Fruit fly (Drosophila melanogaster) whole organism, prepupa: ENCODE data around the gene CG5787.

Source experiments
- CG32006 ChIP-seq: fragments of 200-800 bp; sonication (Bioruptor generic); optimal IDR thresholded peaks from 3 replicates; lab custom pipeline; 2017; ENCODE audit warnings: missing biosample characterization, mild to moderate bottlenecking, missing genetic modification characterization
- CG4318 ChIP-seq: fragments of 200-800 bp; sonication (Bioruptor generic); optimal IDR thresholded peaks from 3 replicates; lab custom pipeline; 2017; ENCODE audit warnings: missing biosample characterization, mild to moderate bottlenecking, missing genetic modification characterization
- Eip75B ChIP-seq: fragments of 200-800 bp; sonication (Bioruptor generic); optimal IDR thresholded peaks from 3 replicates; lab custom pipeline; 2016; ENCODE audit warnings: missing biosample characterization, missing genetic modification characterization
- Eip78C ChIP-seq: fragments of 200-800 bp; sonication (Bioruptor generic); peaks from one replicate; lab custom pipeline; 2016; ENCODE audit warnings: missing biosample characterization, missing genetic modification characterization
- Hr39 ChIP-seq: fragments of 200-800 bp; sonication (Bioruptor generic); optimal IDR thresholded peaks from 2 replicates; lab custom pipeline; 2016; ENCODE audit warnings: missing biosample characterization, missing genetic modification characterization
- fd59A ChIP-seq: fragments of 200-800 bp; sonication (Bioruptor generic); optimal IDR thresholded peaks from 2 replicates; lab custom pipeline; 2017; ENCODE audit warnings: missing biosample characterization, mild to moderate bottlenecking, missing genetic modification characterization, missing genetic modification reagents

DNA sequence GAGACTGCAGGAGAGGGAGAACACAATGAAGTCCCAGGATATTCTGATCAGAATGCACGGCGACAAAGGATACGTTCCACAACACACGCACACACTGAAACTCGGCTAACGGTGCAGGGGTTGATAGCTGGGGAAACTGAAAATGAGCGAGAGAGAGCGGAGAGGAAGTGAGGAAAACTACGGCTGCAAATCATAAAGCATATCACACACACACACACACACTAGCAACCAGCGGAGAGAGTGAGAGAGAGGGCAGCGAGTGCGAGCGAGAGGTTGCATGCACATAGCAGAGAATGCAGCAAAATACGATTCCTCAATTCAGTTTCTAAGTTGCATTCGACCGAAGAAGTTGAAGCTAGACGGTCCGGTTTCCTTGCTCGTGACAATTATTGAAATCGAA lies 34.5 kb downstream of the CG5787 start:
- TF ChIP-seq CG32006 (GFP tag; lab: Kevin White, UChicago), result no peak
- TF ChIP-seq fd59A (GFP tag; lab: Kevin White, UChicago), result no peak
- no peak for TF ChIP-seq Hr39 (GFP tag; lab: Kevin White, UChicago)
- TF ChIP-seq Eip75B, result no peak
- TF ChIP-seq CG4318 (GFP tag; lab: Kevin White, UChicago), result no peak
- no peak for TF ChIP-seq Eip78C
